Worm (Caenorhabditis elegans): ENCODE results near the gene asna-1.

asna-1 gene

DNA sequence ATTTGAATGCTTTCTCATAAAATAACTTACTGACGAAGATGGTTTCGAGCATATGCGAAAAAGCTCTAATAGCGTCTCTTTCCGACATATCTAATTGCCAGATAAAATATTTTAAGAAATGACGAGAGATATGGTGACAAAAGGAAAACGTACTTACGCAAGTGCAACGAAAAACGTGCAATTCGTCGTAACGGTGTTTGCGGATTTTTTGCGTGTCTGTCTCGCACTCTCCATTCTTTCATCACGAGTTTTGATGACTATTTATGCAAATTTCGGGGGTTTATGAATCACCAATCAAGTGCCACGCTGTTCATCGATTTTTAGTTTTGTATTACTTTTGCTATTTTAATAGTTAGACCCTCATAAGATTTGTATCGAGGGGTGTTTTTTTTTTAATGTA lies 5.9 kb upstream of the asna-1 start, which contains the start of gene ZK637.14 (continued):
- TF ChIP-seq pqm-1 (tag; optimal IDR thresholded peaks at IDR 0.05): peak; percentile 65
- TF ChIP-seq zag-1 (tag; optimal IDR thresholded peaks at IDR 0.05): no peak
- TF ChIP-seq snpc-4 (tag; optimal IDR thresholded peaks at IDR 0.05): peak; percentile 47
- no peak for TF ChIP-seq ztf-4 (tag; optimal IDR thresholded peaks at IDR 0.05)
- TF ChIP-seq ceh-82 (tag; optimal IDR thresholded peaks at IDR 0.05): no peak
- peak; percentile 30 for TF ChIP-seq elt-2 (tag; optimal IDR thresholded peaks at IDR 0.05)

DNA sequence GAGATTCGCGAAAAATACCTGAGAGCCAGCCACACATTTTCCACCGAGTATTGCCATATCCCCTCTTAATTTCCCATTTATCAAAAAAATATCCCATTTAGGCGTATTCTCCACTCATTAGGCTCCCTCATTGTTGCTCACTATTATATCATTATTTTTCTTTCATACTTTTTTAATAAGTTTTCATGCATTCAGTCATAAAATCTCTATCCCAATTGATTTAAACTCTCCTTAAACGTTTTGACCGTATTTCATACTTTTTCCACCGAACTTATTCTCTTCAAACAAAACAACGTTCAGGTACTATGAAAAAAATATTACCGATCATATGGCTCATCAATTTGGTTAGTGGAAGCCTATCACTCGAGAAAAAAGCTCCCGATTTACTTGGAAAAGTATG lies 5.0 kb upstream of the asna-1 start, which contains the start of gene lnkn-1:
TSS of gene lnkn-1 (plus strand) at position 301 of the 400 bp plus-strand sequence.
- no peak for TF ChIP-seq tbx-2 (tag; optimal IDR thresholded peaks at IDR 0.05)
- TF ChIP-seq ama-1 (optimal IDR thresholded peaks at IDR 0.05): no peak
- no peak for TF ChIP-seq ceh-9 (tag; optimal IDR thresholded peaks at IDR 0.05)
- no peak for TF ChIP-seq nhr-11 (tag; optimal IDR thresholded peaks at IDR 0.05)
- TF ChIP-seq ZK546.5 (tag; optimal IDR thresholded peaks at IDR 0.05): no peak
- TF ChIP-seq fkh-2 (tag; optimal IDR thresholded peaks at IDR 0.05): no peak
- no peak for TF ChIP-seq eor-1 (tag; optimal IDR thresholded peaks at IDR 0.05)
- TF ChIP-seq elt-3 (tag; optimal IDR thresholded peaks at IDR 0.05): no peak
- no peak for TF ChIP-seq daf-12 (tag; optimal IDR thresholded peaks at IDR 0.05)
- no peak for TF ChIP-seq sea-2 (GFP tag; optimal IDR thresholded peaks at IDR 0.05)
- TF ChIP-seq lin-15B (tag; optimal IDR thresholded peaks at IDR 0.05): no peak
- no peak for TF ChIP-seq nhr-67 (tag; optimal IDR thresholded peaks at IDR 0.05)
- TF ChIP-seq ztf-4 (tag; optimal IDR thresholded peaks at IDR 0.05): no peak

DNA sequence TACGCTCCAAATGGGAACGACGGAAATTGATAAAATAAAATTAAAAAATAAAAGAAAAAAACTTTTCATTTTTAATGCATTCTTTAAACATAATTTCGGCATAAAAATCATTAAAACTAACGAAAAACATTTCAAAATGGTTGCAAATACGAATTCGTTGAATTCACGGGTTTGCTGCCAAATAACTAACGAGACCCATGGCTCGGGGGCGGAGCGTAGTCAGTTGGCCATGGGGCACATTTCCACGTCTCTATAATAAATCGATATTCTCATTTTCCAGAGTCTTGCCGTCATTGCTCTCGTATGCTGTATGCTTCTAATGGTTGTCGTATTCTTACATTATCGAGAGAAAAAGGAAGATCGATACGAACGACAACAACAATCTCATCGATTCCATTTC lies 1.4 kb upstream of the asna-1 start, which contains the start of gene ZK637.4:
TSS of gene ZK637.4 (plus strand) at position 301 of the 400 bp plus-strand sequence.
- TF ChIP-seq pha-4 (tag; optimal IDR thresholded peaks at IDR 0.05): no peak
- TF ChIP-seq zag-1 (tag; optimal IDR thresholded peaks at IDR 0.05): no peak
- no peak for TF ChIP-seq unc-39 (tag; optimal IDR thresholded peaks at IDR 0.05)
- TF ChIP-seq nhr-237 (tag; optimal IDR thresholded peaks at IDR 0.05): no peak
- no peak for TF ChIP-seq nhr-23 (tag; optimal IDR thresholded peaks at IDR 0.05)
- no peak for TF ChIP-seq ceh-9 (tag; optimal IDR thresholded peaks at IDR 0.05)
- TF ChIP-seq nhr-11 (tag; optimal IDR thresholded peaks at IDR 0.05): no peak
- no peak for TF ChIP-seq lin-39 (tag; optimal IDR thresholded peaks at IDR 0.05)
- no peak for TF ChIP-seq fkh-2 (tag; optimal IDR thresholded peaks at IDR 0.05)
- no peak for TF ChIP-seq ztf-11 (tag; optimal IDR thresholded peaks at IDR 0.05)
- no peak for TF ChIP-seq nhr-12 (tag; optimal IDR thresholded peaks at IDR 0.05)

- no peak for TF ChIP-seq tbx-2 (tag; optimal IDR thresholded peaks at IDR 0.05)
- no peak for TF ChIP-seq nhr-67 (tag; optimal IDR thresholded peaks at IDR 0.05)
- TF ChIP-seq pha-4 (tag; optimal IDR thresholded peaks at IDR 0.05): peak; percentile 20
- TF ChIP-seq lin-15B (tag; optimal IDR thresholded peaks at IDR 0.05): peak; percentile 87
- TF ChIP-seq egl-27 (tag; optimal IDR thresholded peaks at IDR 0.05): no peak
- no peak for TF ChIP-seq ztf-11 (tag; optimal IDR thresholded peaks at IDR 0.05)
- TF ChIP-seq aly-2 (tag; optimal IDR thresholded peaks at IDR 0.05): no peak
- peak; percentile 69 for TF ChIP-seq nfya-1 (tag; optimal IDR thresholded peaks at IDR 0.05; ENCODE audit: insufficient read depth)
- TF ChIP-seq nhr-23 (tag; optimal IDR thresholded peaks at IDR 0.05): peak; percentile 11
Measured at ce11 chrIII:8899767-8900166, 4.9 kb downstream of the asna-1 start.

DNA sequence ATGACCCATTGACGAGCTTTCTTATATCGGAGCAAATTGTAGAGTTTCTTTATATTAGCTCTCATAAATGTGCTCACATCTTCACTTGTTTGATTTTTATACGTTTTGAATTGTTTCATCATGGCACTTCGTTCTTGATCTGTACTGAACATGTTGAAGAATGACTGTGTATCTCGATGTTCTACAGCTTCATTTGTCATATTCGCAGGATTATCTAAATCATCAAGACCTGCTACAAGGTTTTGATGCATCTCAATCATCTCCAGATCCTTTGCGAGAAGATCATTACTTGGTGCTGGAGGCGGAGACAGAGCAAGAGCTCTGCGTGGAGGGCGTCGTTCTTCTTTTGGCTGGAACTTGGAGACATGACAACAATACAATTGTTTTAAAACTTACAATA lies 8.4 kb downstream of the asna-1 start:
- TF ChIP-seq lsy-12 (tag; optimal IDR thresholded peaks at IDR 0.05): no peak
- TF ChIP-seq sea-2 (GFP tag; optimal IDR thresholded peaks at IDR 0.05): no peak
- TF ChIP-seq nhr-76 (tag; optimal IDR thresholded peaks at IDR 0.05): no peak
- no peak for TF ChIP-seq zag-1 (tag; optimal IDR thresholded peaks at IDR 0.05)
- no peak for TF ChIP-seq nfya-1 (tag; optimal IDR thresholded peaks at IDR 0.05; ENCODE audit: insufficient read depth)
- TF ChIP-seq fkh-2 (tag; optimal IDR thresholded peaks at IDR 0.05): no peak
- TF ChIP-seq ceh-9 (tag; optimal IDR thresholded peaks at IDR 0.05): no peak
- no peak for TF ChIP-seq mdl-1 (tag; optimal IDR thresholded peaks at IDR 0.05)
- TF ChIP-seq nhr-12 (tag; optimal IDR thresholded peaks at IDR 0.05): no peak
- TF ChIP-seq mml-1 (tag; optimal IDR thresholded peaks at IDR 0.05): no peak
- no peak for TF ChIP-seq elt-1 (tag; optimal IDR thresholded peaks at IDR 0.05)
- TF ChIP-seq unc-39 (tag; optimal IDR thresholded peaks at IDR 0.05): no peak
- no peak for TF ChIP-seq hmg-11 (tag; optimal IDR thresholded peaks at IDR 0.05)
- no peak for TF ChIP-seq nhr-67 (tag; optimal IDR thresholded peaks at IDR 0.05)
- no peak for TF ChIP-seq elt-2 (tag; optimal IDR thresholded peaks at IDR 0.05)
- TF ChIP-seq ztf-4 (tag; optimal IDR thresholded peaks at IDR 0.05): no peak
- TF ChIP-seq pqm-1 (tag; optimal IDR thresholded peaks at IDR 0.05): no peak
- TF ChIP-seq egl-5 (tag; optimal IDR thresholded peaks at IDR 0.05): no peak
- no peak for TF ChIP-seq nhr-28 (tag; optimal IDR thresholded peaks at IDR 0.05)
- no peak for TF ChIP-seq tbx-2 (tag; optimal IDR thresholded peaks at IDR 0.05)
